Worm (Caenorhabditis elegans) whole organism, midembryonic: ENCODE results near the gene ilkp-1.

Experiments
- T22C8.4 ChIP-seq: fragments of 200-800 bp; sonication (Bioruptor generic); IDR thresholded peaks from 2 replicates; pipeline ENCODE4 v1.3.6; 2022; ENCODE audit warnings: missing genetic modification characterization, missing compliant biosample characterization
- flt-1 ChIP-seq: fragments of 200-800 bp; sonication (Bioruptor generic); IDR thresholded peaks from 2 replicates; pipeline ENCODE4 v1.3.6; 2022; ENCODE audit warnings: missing genetic modification characterization, missing compliant biosample characterization
- klf-2 ChIP-seq: fragments of 200-800 bp; sonication (Bioruptor generic); conservative IDR thresholded peaks from 2 replicates; pipeline ENCODE4 v1.3.6; 2022; ENCODE audit warnings: missing genetic modification reagents, missing genetic modification characterization, missing compliant biosample characterization
- med-1 ChIP-seq: sonication (generic microtip); optimal IDR thresholded peaks from 2 replicates; lab custom pipeline; 2017; ENCODE audit warnings: missing genetic modification characterization, mild to moderate bottlenecking, missing compliant biosample characterization, antibody characterized with exemption, missing genetic modification reagents; ENCODE audit not compliant: insufficient read depth
- ref-1 ChIP-seq: fragments of 200-800 bp; sonication (Bioruptor generic); conservative IDR thresholded peaks from 2 replicates; pipeline ENCODE4 v1.3.6; 2022; ENCODE audit warnings: missing genetic modification reagents, missing genetic modification characterization, missing compliant biosample characterization
- tab-1 ChIP-seq: fragments of 200-800 bp; sonication (Bioruptor generic); IDR thresholded peaks from 2 replicates; pipeline ENCODE4 v1.3.6; 2022; ENCODE audit warnings: missing genetic modification characterization, missing compliant biosample characterization
- ztf-23 ChIP-seq: fragments of 200-800 bp; sonication (Bioruptor generic); IDR thresholded peaks from 2 replicates; pipeline ENCODE4 v1.3.6; 2022; ENCODE audit warnings: missing genetic modification reagents, missing genetic modification characterization, missing compliant biosample characterization
- ztf-29 ChIP-seq: fragments of 200-800 bp; sonication (Bioruptor generic); IDR thresholded peaks from 2 replicates; pipeline ENCODE4 v1.3.6; 2022; ENCODE audit warnings: missing genetic modification reagents, missing genetic modification characterization, missing compliant biosample characterization

DNA sequence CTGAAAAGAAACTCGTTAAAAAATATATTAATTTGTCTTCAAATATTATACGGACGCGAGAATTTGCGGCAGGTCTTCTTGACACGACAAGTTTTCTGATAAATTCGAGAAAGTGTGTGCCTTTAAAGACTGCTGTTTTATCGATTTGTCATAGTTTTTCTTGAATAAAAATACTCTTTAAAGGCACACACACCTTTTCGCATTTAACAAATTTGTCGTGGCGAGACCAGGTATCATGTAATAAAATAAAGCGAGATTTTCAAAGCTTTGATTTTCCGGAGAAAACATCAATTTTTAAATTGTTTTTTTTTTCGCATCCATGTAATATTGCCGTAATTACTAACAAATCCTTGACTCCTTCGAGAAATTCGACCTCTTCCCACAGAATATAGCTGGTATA is 51.1 kb downstream of the ilkp-1 start:
- TF ChIP-seq klf-2 (GFP tag; lab: Robert Waterston, UW): no peak
- TF ChIP-seq T22C8.4 (GFP tag; lab: Robert Waterston, UW): no peak
- no peak for TF ChIP-seq ref-1 (GFP tag; lab: Robert Waterston, UW)
- TF ChIP-seq ztf-23 (GFP tag; lab: Robert Waterston, UW): no peak
- no peak for TF ChIP-seq med-1
- TF ChIP-seq flt-1: no peak
- TF ChIP-seq ztf-29 (GFP tag; lab: Robert Waterston, UW): no peak
- TF ChIP-seq tab-1 (GFP tag; lab: Robert Waterston, UW): no peak
